Fruit fly (Drosophila melanogaster): ENCODE measurements around the gene CG6790.

DNA sequence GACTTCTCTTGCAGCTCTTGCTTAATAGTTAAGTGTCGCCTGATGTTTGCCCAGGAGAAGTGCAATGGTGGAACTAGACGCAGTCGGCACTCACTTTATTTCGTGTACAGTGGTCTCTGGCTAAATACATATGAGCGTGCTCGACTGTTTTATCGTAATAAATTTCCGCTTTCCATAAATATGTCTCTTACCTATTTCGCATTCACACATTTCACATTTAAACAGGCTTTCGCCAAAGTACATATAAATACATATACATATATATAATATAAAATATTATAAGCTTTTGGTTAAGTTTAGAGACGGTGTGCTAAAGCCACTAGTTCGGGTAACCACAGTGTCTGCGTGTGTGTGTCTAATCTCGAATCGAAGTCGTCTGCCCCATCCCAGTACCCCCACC, 28.1 kb upstream of the CG6790 start:
- TF ChIP-seq CG12768 (GFP tag; optimal IDR thresholded peaks at IDR 0.05) (no peak), pad (GFP tag; optimal IDR thresholded peaks at IDR 0.05) (no peak), kay (GFP tag; ENCODE audit: borderline replicate concordance) (no peak), CG33017 (tag; optimal IDR thresholded peaks at IDR 0.05) (no peak), Crg-1 (GFP tag; optimal IDR thresholded peaks at IDR 0.05) (no peak), Mnt (GFP tag; optimal IDR thresholded peaks at IDR 0.05) (no peak), CG11617 (GFP tag; optimal IDR thresholded peaks at IDR 0.05) (no peak), Hr96 (GFP tag; optimal IDR thresholded peaks at IDR 0.05) (no peak), toe (GFP tag; optimal IDR thresholded peaks at IDR 0.05) (no peak), cnc (optimal IDR thresholded peaks at IDR 0.05) (no peak), CG7045 (GFP tag; optimal IDR thresholded peaks at IDR 0.05) (no peak)
